Fruit fly (Drosophila melanogaster): Measurements from ENCODE around the gene Sec13.

dm6 chr3R:23365028-23365427 is 8.9 kb downstream of the Sec13 start:
- TF ChIP-seq CG6276 (GFP tag; optimal IDR thresholded peaks at IDR 0.05): peak; percentile 41
- TF ChIP-seq OdsH (GFP tag; optimal IDR thresholded peaks at IDR 0.05): peak; percentile 29
- TF ChIP-seq Eip78C (GFP tag): peak; percentile 56
- peak; percentile 24 for TF ChIP-seq net (GFP tag; optimal IDR thresholded peaks at IDR 0.05)
- TF ChIP-seq Blimp-1 (GFP tag; optimal IDR thresholded peaks at IDR 0.05): no peak
- no peak for TF ChIP-seq topi (GFP tag; optimal IDR thresholded peaks at IDR 0.05)
- no peak for TF ChIP-seq CG11762 (GFP tag; optimal IDR thresholded peaks at IDR 0.05; ENCODE audit: insufficient read depth)
- TF ChIP-seq CG6792 (GFP tag; optimal IDR thresholded peaks at IDR 0.05): no peak
- no peak for TF ChIP-seq CG34406 (GFP tag; optimal IDR thresholded peaks at IDR 0.05)
- peak; percentile 71 for TF ChIP-seq CG15336 (GFP tag; IDR thresholded peaks at IDR 0.05)
- no peak for TF ChIP-seq CG3032 (tag; optimal IDR thresholded peaks at IDR 0.05)

All from whole organism, prepupa.